Fruit fly (Drosophila melanogaster): ENCODE data around the gene Uch-L5.

Gene Uch-L5

DNA sequence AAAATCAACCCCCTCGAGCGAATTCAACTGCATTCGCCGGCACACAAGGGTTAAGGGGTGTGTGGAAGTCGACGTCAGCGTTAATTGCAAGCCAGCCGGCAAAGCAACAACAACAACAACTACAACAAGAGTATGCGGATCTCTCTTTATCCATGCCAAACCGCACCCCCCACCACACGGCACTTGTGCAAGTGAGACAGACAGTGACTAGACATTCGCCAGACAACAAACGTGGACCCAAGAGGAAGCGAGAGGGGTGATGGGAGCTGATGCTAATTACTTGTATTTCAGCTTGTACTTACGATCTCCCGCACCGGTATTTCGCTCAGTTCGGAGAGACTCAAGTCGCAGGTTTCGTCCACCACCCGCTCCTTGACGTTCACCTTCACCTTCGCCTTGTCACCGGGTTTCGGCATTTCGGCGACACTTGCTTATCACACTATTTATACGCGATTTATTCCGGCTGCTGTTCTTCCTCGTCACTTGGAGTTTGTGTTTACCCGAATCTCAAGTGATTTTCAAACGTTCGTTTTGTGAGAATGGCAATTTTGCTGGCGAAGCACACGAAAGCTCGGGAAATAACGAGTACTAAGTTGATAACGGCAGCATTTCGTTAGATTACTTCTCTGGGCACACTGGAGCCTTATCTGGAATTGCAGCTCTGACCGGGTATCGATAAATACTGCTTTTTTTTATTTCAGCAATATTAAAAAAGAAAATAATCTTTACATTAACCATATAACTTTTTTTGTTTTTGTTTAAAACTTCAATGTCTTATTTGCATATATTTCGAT is 32.5 kb upstream of the Uch-L5 start, which contains the start of gene CG3408 (continued):
- TF ChIP-seq CG1603 (tag; optimal IDR thresholded peaks at IDR 0.05) = peak; percentile 67
- no peak for TF ChIP-seq CG6654 (GFP tag; optimal IDR thresholded peaks at IDR 0.05)
- TF ChIP-seq stc (GFP tag; IDR thresholded peaks at IDR 0.05) = no peak
- peak; percentile 84 for TF ChIP-seq sens (GFP tag)
- TF ChIP-seq E2f2 (GFP tag; IDR thresholded peaks at IDR 0.05) = peak; percentile 73
- TF ChIP-seq Hr39 (optimal IDR thresholded peaks at IDR 0.05) = no peak
- TF ChIP-seq CG13296 (GFP tag; optimal IDR thresholded peaks at IDR 0.05) = no peak
- TF ChIP-seq fd64A (GFP tag; optimal IDR thresholded peaks at IDR 0.05) = no peak
- no peak for TF ChIP-seq Doc3 (GFP tag; IDR thresholded peaks at IDR 0.05; ENCODE audit: partially characterized antibody)
- TF ChIP-seq CG3995 (GFP tag; optimal IDR thresholded peaks at IDR 0.05) = peak; percentile 95
- peak; percentile 80 for TF ChIP-seq CG10321 (GFP tag; IDR thresholded peaks at IDR 0.05)
- no peak for TF ChIP-seq wek (GFP tag; optimal IDR thresholded peaks at IDR 0.05)
- TF ChIP-seq chn (GFP tag; optimal IDR thresholded peaks at IDR 0.05) = no peak
- no peak for TF ChIP-seq nerfin-2 (GFP tag; IDR thresholded peaks at IDR 0.05; ENCODE audit: partially characterized antibody)
- peak; percentile 14; the same call in 1 of the 2 replicates for TF ChIP-seq CG31441 (GFP tag; IDR thresholded peaks at IDR 0.05)
- TF ChIP-seq usp (GFP tag; optimal IDR thresholded peaks at IDR 0.05) = no peak
- TF ChIP-seq ken (GFP tag; IDR thresholded peaks at IDR 0.05) = peak; percentile 36; the same call in 1 of the 3 replicates
- TF ChIP-seq CG1024 (GFP tag; IDR thresholded peaks at IDR 0.05) = no peak
- peak; percentile 17 for TF ChIP-seq CG8290 (GFP tag; optimal IDR thresholded peaks at IDR 0.05)
- TF ChIP-seq CG8290 (tag; optimal IDR thresholded peaks at IDR 0.05) = peak in 1 of 2 experiments; percentile 48
- TF ChIP-seq CG34224 (GFP tag; IDR thresholded peaks at IDR 0.05; ENCODE audit: partially characterized antibody) = no peak; the same call in 2 of the 3 replicates
- peak; percentile 4 for TF ChIP-seq CG7987 (GFP tag; optimal IDR thresholded peaks at IDR 0.05)
- TF ChIP-seq CG15514 (GFP tag; optimal IDR thresholded peaks at IDR 0.05) = peak; percentile 73
- peak; percentile 86 for TF ChIP-seq Vsx1 (GFP tag; optimal IDR thresholded peaks at IDR 0.05)
- no peak for TF ChIP-seq Awh (GFP tag; IDR thresholded peaks at IDR 0.05)
- no peak for TF ChIP-seq Nf-YB (GFP tag; optimal IDR thresholded peaks at IDR 0.05)
- TF ChIP-seq nerfin-1 (tag; optimal IDR thresholded peaks at IDR 0.05) = peak; percentile 50
- no peak for TF ChIP-seq pan (optimal IDR thresholded peaks at IDR 0.05)
- TF ChIP-seq pan (GFP tag; optimal IDR thresholded peaks at IDR 0.05 in 1 of 2, IDR thresholded peaks at IDR 0.05 in 1 of 2) = no peak
- peak; percentile 94 for TF ChIP-seq CG4360 (GFP tag; IDR thresholded peaks at IDR 0.05)
- no peak for TF ChIP-seq pum (GFP tag; optimal IDR thresholded peaks at IDR 0.05)
- TF ChIP-seq Trl (optimal IDR thresholded peaks at IDR 0.05) = peak in 1 of 2 experiments; percentile 20
- TF ChIP-seq Trl (GFP tag; optimal IDR thresholded peaks at IDR 0.05) = no peak
- TF ChIP-seq ac (GFP tag; optimal IDR thresholded peaks at IDR 0.05) = no peak
- no peak for TF ChIP-seq HHEX (GFP tag; optimal IDR thresholded peaks at IDR 0.05)
- peak; percentile 0 for TF ChIP-seq CG9437 (GFP tag; optimal IDR thresholded peaks at IDR 0.05)
- no peak for TF ChIP-seq odd (GFP tag; optimal IDR thresholded peaks at IDR 0.05)
- TF ChIP-seq Dad (GFP tag; optimal IDR thresholded peaks at IDR 0.05) = peak; percentile 32
- no peak for TF ChIP-seq ERR (GFP tag; optimal IDR thresholded peaks at IDR 0.05)
- 0 out of 2 replicates have a peak, but pooled peaks have one; percentile 14 for TF ChIP-seq sob (GFP tag; IDR thresholded peaks at IDR 0.05)

DNA sequence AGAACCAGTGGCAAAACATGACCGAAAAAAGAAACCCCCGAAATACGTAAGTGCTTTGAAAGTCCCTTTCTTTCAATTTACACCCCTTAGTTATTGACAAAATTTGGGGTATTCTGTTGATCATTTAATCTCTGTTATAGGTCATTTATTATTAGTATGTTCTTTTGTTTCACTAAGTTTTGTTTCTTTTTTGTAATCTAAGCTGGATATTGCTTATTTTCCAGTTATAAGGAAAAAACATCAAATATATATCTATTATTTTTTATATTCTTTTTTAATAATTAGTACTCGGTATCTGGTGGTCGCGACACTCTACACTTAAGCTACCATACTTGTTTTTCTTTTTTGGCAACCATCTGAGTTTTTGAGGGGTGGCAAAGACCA is 31.9 kb upstream of the Uch-L5 start:
- TF ChIP-seq Hr39 (optimal IDR thresholded peaks at IDR 0.05) (no peak), CG4424 (GFP tag; optimal IDR thresholded peaks at IDR 0.05) (peak; percentile 29), D19A (tag; optimal IDR thresholded peaks at IDR 0.05) (peak; percentile 80), lab (GFP tag; optimal IDR thresholded peaks at IDR 0.05) (peak; percentile 65), nmo (GFP tag; optimal IDR thresholded peaks at IDR 0.05) (peak; percentile 71), CG34376 (GFP tag; optimal IDR thresholded peaks at IDR 0.05) (no peak), Meics (GFP tag; optimal IDR thresholded peaks at IDR 0.05) (peak; percentile 61), CG13424 (tag; optimal IDR thresholded peaks at IDR 0.05) (peak; percentile 52), CG4328 (GFP tag; optimal IDR thresholded peaks at IDR 0.05) (no peak), CG31365 (tag; optimal IDR thresholded peaks at IDR 0.05) (no peak), tio (GFP tag; optimal IDR thresholded peaks at IDR 0.05) (no peak), CG7745 (tag; optimal IDR thresholded peaks at IDR 0.05) (peak; percentile 39), bsh (GFP tag; optimal IDR thresholded peaks at IDR 0.05) (peak in 1 of 2 experiments; percentile 75)
